Fruit fly (Drosophila melanogaster): ENCODE data around the gene Tmtc1.

Tmtc1 gene

dm6 chr2L:2731370-2732138 is 54.0 kb downstream of the Tmtc1 start (continued):
- no peak for TF ChIP-seq ac (GFP tag; optimal IDR thresholded peaks at IDR 0.05)
- TF ChIP-seq CG10366 (GFP tag; IDR thresholded peaks at IDR 0.05), result peak; percentile 39; the same call in 1 of the 2 replicates
- no peak for TF ChIP-seq CG8944 (GFP tag; optimal IDR thresholded peaks at IDR 0.05)
- no peak for TF ChIP-seq CG9817 (tag; optimal IDR thresholded peaks at IDR 0.05)
- no peak for TF ChIP-seq CG11560 (tag; IDR thresholded peaks at IDR 0.05)
- no peak for TF ChIP-seq CG13296 (GFP tag; optimal IDR thresholded peaks at IDR 0.05)
- TF ChIP-seq CG34422 (GFP tag; IDR thresholded peaks at IDR 0.05), result 0 out of 3 replicates have a peak, but pooled peaks have one; percentile 40
- 0 out of 3 replicates have a peak, but pooled peaks have one; percentile 19 for TF ChIP-seq Mrtf (GFP tag; IDR thresholded peaks at IDR 0.05)
- peak; percentile 38 for TF ChIP-seq CG2678 (tag; optimal IDR thresholded peaks at IDR 0.05)
- peak in 1 of 2 experiments; percentile 8 for TF ChIP-seq dpn (GFP tag; optimal IDR thresholded peaks at IDR 0.05)
- TF ChIP-seq Camta (GFP tag; optimal IDR thresholded peaks at IDR 0.05), result no peak
- TF ChIP-seq ranshi (GFP tag; IDR thresholded peaks at IDR 0.05), result no peak
- no peak for TF ChIP-seq CG2116 (GFP tag; optimal IDR thresholded peaks at IDR 0.05)
- peak; percentile 19 for TF ChIP-seq CG12659 (GFP tag; optimal IDR thresholded peaks at IDR 0.05)
- no peak for TF ChIP-seq CG10462 (GFP tag; optimal IDR thresholded peaks at IDR 0.05)
- TF ChIP-seq tio (GFP tag; optimal IDR thresholded peaks at IDR 0.05), result no peak
- no peak for TF ChIP-seq sima (GFP tag; optimal IDR thresholded peaks at IDR 0.05)
- TF ChIP-seq CG14050 (GFP tag; IDR thresholded peaks at IDR 0.05), result no peak
- TF ChIP-seq CG6765 (GFP tag; optimal IDR thresholded peaks at IDR 0.05), result no peak
- no peak for TF ChIP-seq run (tag; optimal IDR thresholded peaks at IDR 0.05)
- TF ChIP-seq Elba2 (GFP tag; optimal IDR thresholded peaks at IDR 0.05), result no peak
- TF ChIP-seq eve (GFP tag; optimal IDR thresholded peaks at IDR 0.05), result no peak
- TF ChIP-seq CG5953 (GFP tag; IDR thresholded peaks at IDR 0.05), result no peak
- no peak for TF ChIP-seq CG15696 (tag; optimal IDR thresholded peaks at IDR 0.05)
- TF ChIP-seq pan (optimal IDR thresholded peaks at IDR 0.05), result no peak
- TF ChIP-seq pan (GFP tag; optimal IDR thresholded peaks at IDR 0.05 in 1 of 2, IDR thresholded peaks at IDR 0.05 in 1 of 2), result peak in 1 of 2 experiments; percentile 63
- no peak for TF ChIP-seq CG17612 (GFP tag; IDR thresholded peaks at IDR 0.05)
- TF ChIP-seq Bteb2 (GFP tag; optimal IDR thresholded peaks at IDR 0.05), result no peak
- peak; percentile 56 for TF ChIP-seq gem (tag; optimal IDR thresholded peaks at IDR 0.05)
- no peak for TF ChIP-seq wor (GFP tag; IDR thresholded peaks at IDR 0.05)
- TF ChIP-seq CG10147 (GFP tag; optimal IDR thresholded peaks at IDR 0.05), result no peak
- TF ChIP-seq stwl (tag; optimal IDR thresholded peaks at IDR 0.05), result no peak
- TF ChIP-seq Aef1 (GFP tag; IDR thresholded peaks at IDR 0.05), result 0 out of 3 replicates have a peak, but pooled peaks have one; percentile 25
- no peak for TF ChIP-seq wek (GFP tag; optimal IDR thresholded peaks at IDR 0.05)
- TF ChIP-seq Fer1 (GFP tag; optimal IDR thresholded peaks at IDR 0.05), result no peak
- TF ChIP-seq HLHmδ (GFP tag; optimal IDR thresholded peaks at IDR 0.05), result no peak
- TF ChIP-seq sr (GFP tag; IDR thresholded peaks at IDR 0.05), result no peak
- TF ChIP-seq az2 (GFP tag; optimal IDR thresholded peaks at IDR 0.05), result no peak
- peak; percentile 29 for TF ChIP-seq grau (tag; optimal IDR thresholded peaks at IDR 0.05)
- TF ChIP-seq E2f2 (GFP tag; IDR thresholded peaks at IDR 0.05), result no peak; the same call in 1 of the 2 replicates
- peak; percentile 24 for TF ChIP-seq CG12769 (tag; optimal IDR thresholded peaks at IDR 0.05)
- TF ChIP-seq gro (GFP tag; optimal IDR thresholded peaks at IDR 0.05), result no peak
- TF ChIP-seq Doc3 (GFP tag; IDR thresholded peaks at IDR 0.05; ENCODE audit: partially characterized antibody), result no peak
- TF ChIP-seq CG16815 (GFP tag; optimal IDR thresholded peaks at IDR 0.05), result no peak
- no peak for TF ChIP-seq NK7.1 (GFP tag; optimal IDR thresholded peaks at IDR 0.05)
- TF ChIP-seq D19B (GFP tag; optimal IDR thresholded peaks at IDR 0.05), result no peak
- peak; percentile 45 for TF ChIP-seq Oli (tag; optimal IDR thresholded peaks at IDR 0.05)
- TF ChIP-seq ewg (GFP tag; optimal IDR thresholded peaks at IDR 0.05), result no peak
- TF ChIP-seq psq (GFP tag; optimal IDR thresholded peaks at IDR 0.05), result no peak
- TF ChIP-seq esg (GFP tag; conservative IDR thresholded peaks at IDR 0.05), result peak; percentile 66
